Worm (Caenorhabditis elegans): ENCODE results near the gene kbp-3.

kbp-3 gene

ce11 chrII:14413709-14414108, 23.8 kb upstream of the kbp-3 start:
- TF ChIP-seq elt-1 (tag; optimal IDR thresholded peaks at IDR 0.05; ENCODE audit: borderline replicate concordance, insufficient read depth) (no peak), mep-1 (tag; optimal IDR thresholded peaks at IDR 0.05) (no peak), ceh-39 (tag; optimal IDR thresholded peaks at IDR 0.05) (no peak), blmp-1 (tag; optimal IDR thresholded peaks at IDR 0.05) (no peak), elt-3 (tag; optimal IDR thresholded peaks at IDR 0.05) (no peak), cnd-1 (tag; optimal IDR thresholded peaks at IDR 0.05) (no peak), mls-2 (tag; optimal IDR thresholded peaks at IDR 0.05) (no peak), unc-62 (GFP tag; optimal IDR thresholded peaks at IDR 0.05) (no peak), unc-39 (tag; optimal IDR thresholded peaks at IDR 0.05) (no peak), snpc-4 (tag; optimal IDR thresholded peaks at IDR 0.05) (no peak), bed-3 (GFP tag; optimal IDR thresholded peaks at IDR 0.05) (no peak), M03D4.4 (tag; optimal IDR thresholded peaks at IDR 0.05) (no peak), ham-2 (GFP tag; optimal IDR thresholded peaks at IDR 0.05) (no peak), nhr-76 (tag; optimal IDR thresholded peaks at IDR 0.05) (no peak), mab-5 (tag; optimal IDR thresholded peaks at IDR 0.05) (no peak), hlh-1 (tag; optimal IDR thresholded peaks at IDR 0.05) (no peak)

ce11 chrII:14413035-14413525, 23.2 kb upstream of the kbp-3 start, which contains the start of gene exl-1:
exl-1 (minus strand) TSS chrII:14413475.
- no peak for TF ChIP-seq zip-8 (tag; optimal IDR thresholded peaks at IDR 0.05)
- no peak for TF ChIP-seq lin-13 (tag; optimal IDR thresholded peaks at IDR 0.05)
- no peak for TF ChIP-seq elt-1 (tag; optimal IDR thresholded peaks at IDR 0.05; ENCODE audit: borderline replicate concordance, insufficient read depth)
- no peak for TF ChIP-seq mab-5 (tag; optimal IDR thresholded peaks at IDR 0.05)
- TF ChIP-seq mep-1 (tag; optimal IDR thresholded peaks at IDR 0.05) = no peak

- TF ChIP-seq mab-5 (tag; optimal IDR thresholded peaks at IDR 0.05) (no peak), lin-13 (tag; optimal IDR thresholded peaks at IDR 0.05) (no peak), mep-1 (tag; optimal IDR thresholded peaks at IDR 0.05) (no peak), bed-3 (GFP tag; optimal IDR thresholded peaks at IDR 0.05) (no peak), lsy-2 (tag; optimal IDR thresholded peaks at IDR 0.05) (peak; percentile 79)
Measured at ce11 chrII:14410768-14411167, 20.9 kb upstream of the kbp-3 start, which contains the start of gene dsb-2. dsb-2 (plus strand) TSS chrII:14411095.

ce11 chrII:14408312-14408711, 18.4 kb upstream of the kbp-3 start, which contains the start of gene F26H11.4:
F26H11.4 (plus strand) TSS chrII:14408612.
- TF ChIP-seq unc-62 (GFP tag; optimal IDR thresholded peaks at IDR 0.05) (no peak), M03D4.4 (tag; optimal IDR thresholded peaks at IDR 0.05) (no peak), ceh-83 (GFP tag; optimal IDR thresholded peaks at IDR 0.05) (no peak), nhr-28 (tag; optimal IDR thresholded peaks at IDR 0.05) (no peak), mab-5 (tag; optimal IDR thresholded peaks at IDR 0.05) (no peak)

- TF ChIP-seq hlh-1 (tag; optimal IDR thresholded peaks at IDR 0.05) (no peak), elt-1 (tag; optimal IDR thresholded peaks at IDR 0.05; ENCODE audit: borderline replicate concordance, insufficient read depth) (no peak), mep-1 (tag; optimal IDR thresholded peaks at IDR 0.05) (no peak), snpc-4 (tag; optimal IDR thresholded peaks at IDR 0.05) (no peak), unc-62 (GFP tag; optimal IDR thresholded peaks at IDR 0.05) (no peak), unc-39 (tag; optimal IDR thresholded peaks at IDR 0.05) (no peak), mls-2 (tag; optimal IDR thresholded peaks at IDR 0.05) (peak; percentile 57), nhr-2 (tag; optimal IDR thresholded peaks at IDR 0.05) (no peak), cnd-1 (tag; optimal IDR thresholded peaks at IDR 0.05) (no peak), sptf-1 (tag; optimal IDR thresholded peaks at IDR 0.05) (peak; percentile 2), ceh-83 (GFP tag; optimal IDR thresholded peaks at IDR 0.05) (no peak), bed-3 (GFP tag; optimal IDR thresholded peaks at IDR 0.05) (no peak)
Measured at ce11 chrII:14407332-14408270, 17.7 kb upstream of the kbp-3 start.

ce11 chrII:14406117-14406935, 16.4 kb upstream of the kbp-3 start:
- TF ChIP-seq snpc-4 (tag; optimal IDR thresholded peaks at IDR 0.05) (no peak), unc-120 (tag; optimal IDR thresholded peaks at IDR 0.05; ENCODE audit: poor library complexity, severe bottlenecking) (no peak), nhr-28 (tag; optimal IDR thresholded peaks at IDR 0.05) (no peak), hlh-1 (tag; optimal IDR thresholded peaks at IDR 0.05) (no peak), lin-13 (tag; optimal IDR thresholded peaks at IDR 0.05) (no peak), cnd-1 (tag; optimal IDR thresholded peaks at IDR 0.05) (no peak), drap-1 (GFP tag; optimal IDR thresholded peaks at IDR 0.05) (no peak), zip-8 (tag; optimal IDR thresholded peaks at IDR 0.05) (no peak), ztf-11 (tag; optimal IDR thresholded peaks at IDR 0.05) (no peak), mls-2 (tag; optimal IDR thresholded peaks at IDR 0.05) (no peak)
